Fruit fly (Drosophila melanogaster) Kc167 (cell line): ENCODE results near the gene Usp12-46.

Experiments
- Myc ChIP-seq: fragments of >200 bp; optimal IDR thresholded peaks from 2 replicates; lab custom pipeline; 2017; ENCODE audit warnings: missing external identifiers
- Sin3A ChIP-seq: fragments of >200 bp; optimal IDR thresholded peaks from 2 replicates; lab custom pipeline; 2018; ENCODE audit warnings: missing external identifiers
- h ChIP-seq: fragments of >200 bp; optimal IDR thresholded peaks from 3 replicates; lab custom pipeline; 2018; ENCODE audit warnings: missing external identifiers
- insv ChIP-seq: fragments of >200 bp; optimal IDR thresholded peaks from 3 replicates; lab custom pipeline; 2018; ENCODE audit warnings: missing external identifiers
- psq ChIP-seq: fragments of >200 bp; optimal IDR thresholded peaks from 2 replicates; lab custom pipeline; 2017; ENCODE audit warnings: missing external identifiers
- ttk ChIP-seq: sonication (Bioruptor generic); optimal IDR thresholded peaks from 2 replicates; lab custom pipeline; 2017; ENCODE audit warnings: missing external identifiers

Gene Usp12-46

DNA sequence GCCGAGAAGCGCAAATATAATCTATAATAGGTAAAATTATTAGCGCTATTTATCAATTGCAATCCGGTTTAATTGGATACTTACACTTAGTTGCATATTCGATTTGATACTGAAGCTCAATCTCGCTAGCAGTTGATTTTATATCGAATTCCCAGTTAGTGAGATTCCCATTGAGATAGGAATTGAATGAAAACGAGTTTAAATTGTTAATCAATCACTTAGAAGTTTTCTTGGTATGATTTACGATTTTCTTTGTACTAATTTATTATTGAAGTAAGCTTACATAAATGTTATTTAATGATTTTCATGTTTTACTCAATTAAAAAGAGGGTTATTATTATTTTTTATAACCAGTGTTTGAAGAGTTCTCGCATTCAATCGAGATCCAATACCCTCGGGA is 18.9 kb downstream of the Usp12-46 start, which contains the start of gene CG43092:
Gene CG43092, minus strand, starts transcription at position 101 of the 400 bp plus-strand sequence.
- TF ChIP-seq h (lab: Kevin White, UChicago) (no peak), psq (no peak), Myc (no peak), Sin3A (lab: Kevin White, UChicago) (no peak), insv (lab: Kevin White, UChicago) (no peak), ttk (lab: Kevin White, UChicago) (no peak)

DNA sequence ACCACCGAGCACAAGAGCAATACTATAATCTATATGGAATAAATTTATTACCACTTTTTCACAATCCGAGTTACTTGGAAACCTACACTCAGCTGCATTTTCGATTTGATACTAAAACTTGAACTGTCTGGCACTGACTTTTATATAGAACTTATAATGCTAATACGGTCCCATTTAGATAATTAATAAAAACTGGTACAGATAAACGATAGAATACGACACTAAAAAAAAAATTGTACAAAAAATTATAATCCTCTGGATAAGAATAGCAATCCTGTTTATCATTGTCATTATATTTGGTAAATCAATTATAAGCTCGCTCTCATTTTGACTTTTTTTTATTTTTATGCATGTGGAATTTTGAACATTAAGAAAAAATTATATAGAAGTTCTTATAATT is 19.5 kb downstream of the Usp12-46 start, which contains the start of gene CG43093:
Gene CG43093, minus strand, starts transcription at position 101 of the 400 bp plus-strand sequence.
- TF ChIP-seq h (lab: Kevin White, UChicago) (no peak), Myc (no peak), psq (no peak), ttk (lab: Kevin White, UChicago) (no peak), insv (lab: Kevin White, UChicago) (no peak), Sin3A (lab: Kevin White, UChicago) (no peak)

DNA sequence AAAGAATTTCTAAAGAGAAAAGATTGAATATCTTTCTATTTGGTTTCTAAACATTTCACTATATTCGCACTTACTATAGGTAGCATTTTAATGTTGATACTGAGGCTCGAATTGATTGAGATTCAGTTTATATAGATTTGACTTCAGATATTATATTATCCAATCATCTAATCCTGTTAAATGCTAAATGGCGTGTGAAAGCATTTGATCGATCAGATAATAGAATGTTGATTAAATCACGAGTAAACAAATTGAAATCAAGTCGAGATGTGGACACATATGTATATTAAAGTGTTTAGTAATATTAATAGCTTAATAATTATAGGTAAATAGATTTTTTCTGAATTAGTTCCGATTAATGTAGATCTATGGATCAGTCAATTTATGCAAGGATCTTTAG is 20.2 kb downstream of the Usp12-46 start, which contains the start of gene CG43094:
Gene CG43094, minus strand, starts transcription at position 101 of the 400 bp plus-strand sequence.
- TF ChIP-seq Sin3A (lab: Kevin White, UChicago) (no peak), insv (lab: Kevin White, UChicago) (no peak), Myc (no peak), h (lab: Kevin White, UChicago) (no peak), psq (no peak), ttk (lab: Kevin White, UChicago) (no peak)

DNA sequence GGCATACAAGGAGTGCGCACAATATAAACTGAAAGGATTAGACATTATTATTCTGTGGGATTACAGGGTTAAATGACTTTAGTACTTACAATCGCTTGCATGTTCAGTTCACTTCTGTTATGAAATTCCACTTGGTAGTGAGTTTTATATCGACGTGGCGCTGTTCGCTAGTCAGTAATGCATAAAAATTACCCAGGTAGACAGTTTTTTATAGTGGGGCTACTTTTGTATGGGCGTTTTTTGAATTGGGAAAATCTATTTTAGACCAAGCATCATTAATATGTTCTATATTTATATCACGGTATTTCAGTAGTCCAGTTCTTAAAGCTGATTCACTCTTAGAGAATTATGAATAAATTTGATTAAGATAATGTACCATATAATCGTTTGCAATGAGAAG is 21.0 kb downstream of the Usp12-46 start, which contains the start of gene CG43095:
Gene CG43095, minus strand, starts transcription at position 101 of the 400 bp plus-strand sequence.
- no peak for TF ChIP-seq ttk (lab: Kevin White, UChicago)
- no peak for TF ChIP-seq psq
- no peak for TF ChIP-seq Myc
- TF ChIP-seq insv (lab: Kevin White, UChicago), result no peak
- TF ChIP-seq h (lab: Kevin White, UChicago), result no peak
- TF ChIP-seq Sin3A (lab: Kevin White, UChicago), result no peak

DNA sequence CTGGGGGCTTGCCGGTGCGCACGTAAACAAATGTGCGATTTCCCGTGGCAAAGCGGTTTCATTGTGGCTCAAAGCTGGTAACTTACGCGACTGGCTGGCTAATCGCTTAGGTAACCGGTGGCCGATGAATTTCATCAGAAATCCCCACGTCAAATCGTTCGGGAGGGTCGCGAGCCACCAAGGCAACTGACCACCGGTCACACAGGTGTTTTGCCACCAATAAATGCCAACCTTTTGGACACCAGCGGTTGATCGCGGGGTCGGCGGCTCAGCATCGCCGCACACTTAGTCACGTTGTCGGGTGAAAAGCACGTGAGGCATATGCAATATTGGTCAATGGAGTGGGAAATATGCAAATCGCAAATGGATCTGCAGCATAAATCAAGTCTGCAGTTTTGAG is 25.8 kb downstream of the Usp12-46 start:
- TF ChIP-seq h (lab: Kevin White, UChicago) (no peak), Sin3A (lab: Kevin White, UChicago) (no peak), Myc (no peak), insv (lab: Kevin White, UChicago) (no peak), psq (no peak), ttk (lab: Kevin White, UChicago) (no peak)

DNA sequence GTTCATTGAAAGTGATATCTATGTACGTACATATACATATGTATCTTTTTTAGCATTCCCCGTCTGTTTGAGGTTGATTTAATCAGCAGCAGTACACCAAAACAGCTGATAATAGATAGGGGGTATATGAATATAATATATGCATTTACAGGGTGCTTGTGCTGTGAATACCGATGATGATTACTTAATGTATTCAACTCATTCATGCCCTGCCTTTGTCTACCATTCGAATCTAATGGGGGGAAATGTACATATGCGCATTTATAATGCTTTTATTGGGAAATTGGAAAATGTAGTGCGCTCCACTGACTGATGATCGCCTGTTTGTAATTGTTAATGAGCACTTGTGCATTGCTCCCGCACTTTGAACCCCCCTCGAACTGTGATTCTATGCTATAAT is 29.4 kb downstream of the Usp12-46 start:
- no peak for TF ChIP-seq insv (lab: Kevin White, UChicago)
- no peak for TF ChIP-seq Myc
- no peak for TF ChIP-seq psq
- no peak for TF ChIP-seq ttk (lab: Kevin White, UChicago)
- no peak for TF ChIP-seq Sin3A (lab: Kevin White, UChicago)

DNA sequence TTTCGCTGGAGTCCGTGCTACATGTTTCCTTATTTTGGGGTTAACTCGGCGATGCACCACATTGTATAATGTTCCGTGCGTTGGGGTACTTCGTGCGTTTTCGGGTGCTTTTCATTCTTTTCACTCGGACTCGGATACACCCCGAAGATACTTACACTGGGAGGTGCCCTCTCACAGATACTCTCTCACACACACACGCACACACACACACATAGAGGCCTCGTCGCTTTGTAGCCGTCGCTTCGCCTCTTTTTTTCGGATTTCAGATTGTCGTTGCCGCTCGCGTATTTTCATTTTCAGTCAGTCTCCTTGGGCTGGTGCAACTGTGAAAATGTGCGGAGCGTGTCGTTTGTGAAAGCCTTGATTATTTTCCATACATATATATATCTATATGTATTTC is 30.7 kb downstream of the Usp12-46 start:
- TF ChIP-seq psq (no peak), ttk (lab: Kevin White, UChicago) (no peak), Myc (no peak), h (lab: Kevin White, UChicago) (no peak), Sin3A (lab: Kevin White, UChicago) (no peak), insv (lab: Kevin White, UChicago) (no peak)

DNA sequence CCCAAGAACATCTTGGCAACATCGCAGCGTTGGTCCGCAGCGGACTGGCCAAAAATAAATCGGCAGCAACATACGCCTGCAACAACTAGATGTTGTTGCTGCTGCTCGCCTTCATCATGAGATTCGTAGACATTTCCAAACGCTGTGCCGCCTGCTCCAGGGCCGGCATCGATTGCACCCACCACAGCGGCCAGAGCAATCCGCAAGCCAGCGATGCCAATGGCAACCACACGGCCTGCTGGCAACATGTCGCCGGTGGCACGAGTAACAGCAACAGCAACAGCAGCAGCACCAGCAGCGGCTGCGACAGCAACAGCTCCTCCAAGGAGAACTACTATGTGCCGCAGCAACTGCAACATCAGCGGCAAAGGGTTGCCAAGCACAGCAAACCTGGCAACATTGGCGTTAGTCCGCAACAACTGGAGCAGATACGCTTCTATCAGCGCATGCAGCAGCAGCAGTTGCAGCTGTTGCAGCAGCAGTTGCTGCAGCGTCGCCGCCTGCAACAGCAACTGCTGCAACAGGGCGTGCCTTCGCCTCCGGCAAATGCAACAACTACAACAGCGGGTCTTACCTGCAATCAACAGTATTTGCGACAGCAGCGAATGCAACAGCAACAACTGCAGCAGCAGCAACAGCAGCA is 34.1 kb downstream of the Usp12-46 start:
- no peak for TF ChIP-seq Myc
- no peak for TF ChIP-seq psq
- no peak for TF ChIP-seq h (lab: Kevin White, UChicago)
- TF ChIP-seq ttk (lab: Kevin White, UChicago), result no peak
- TF ChIP-seq insv (lab: Kevin White, UChicago), result no peak
- no peak for TF ChIP-seq Sin3A (lab: Kevin White, UChicago)

DNA sequence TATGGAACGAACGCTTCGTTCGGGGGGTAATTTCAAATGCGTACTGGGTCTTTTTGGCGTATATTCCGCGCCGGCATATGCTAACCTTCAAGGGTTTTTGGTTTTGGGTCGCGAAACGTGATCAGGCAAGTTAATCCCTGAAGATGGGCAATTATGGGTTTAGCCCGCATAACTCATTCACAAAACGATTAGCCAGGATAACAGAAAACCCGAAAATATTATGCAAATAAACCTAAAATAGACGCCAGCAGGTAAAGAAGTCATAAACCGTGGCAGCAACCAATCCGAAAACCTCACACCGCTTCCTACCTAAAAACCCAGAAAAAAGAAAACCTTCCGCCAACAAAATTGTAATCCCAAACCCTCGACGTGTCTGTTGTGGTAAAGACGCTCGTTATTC is 38.4 kb downstream of the Usp12-46 start:
- TF ChIP-seq ttk (lab: Kevin White, UChicago) (no peak), psq (no peak), Myc (no peak), h (lab: Kevin White, UChicago) (no peak), insv (lab: Kevin White, UChicago) (no peak), Sin3A (lab: Kevin White, UChicago) (no peak)

DNA sequence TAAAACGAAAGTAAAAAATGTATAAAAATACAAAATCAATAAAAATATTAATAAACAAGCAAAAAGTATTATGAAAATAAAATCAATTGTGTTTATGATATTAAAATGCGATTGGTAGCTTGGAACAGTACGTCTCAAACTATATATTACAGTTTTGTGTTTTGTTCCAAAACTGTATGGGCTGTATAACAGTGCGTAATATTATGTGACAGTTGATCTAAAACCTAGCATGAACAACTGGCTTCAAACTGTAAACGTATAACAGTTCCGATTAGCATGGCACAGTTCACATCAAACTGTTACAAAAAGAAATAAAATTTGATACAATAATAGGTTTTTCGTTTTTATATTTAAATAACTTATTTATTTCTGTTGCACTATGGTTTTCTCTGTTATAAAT is 43.3 kb downstream of the Usp12-46 start:
- TF ChIP-seq psq (no peak), Sin3A (lab: Kevin White, UChicago) (no peak), ttk (lab: Kevin White, UChicago) (no peak), h (lab: Kevin White, UChicago) (no peak), Myc (no peak), insv (lab: Kevin White, UChicago) (no peak)

DNA sequence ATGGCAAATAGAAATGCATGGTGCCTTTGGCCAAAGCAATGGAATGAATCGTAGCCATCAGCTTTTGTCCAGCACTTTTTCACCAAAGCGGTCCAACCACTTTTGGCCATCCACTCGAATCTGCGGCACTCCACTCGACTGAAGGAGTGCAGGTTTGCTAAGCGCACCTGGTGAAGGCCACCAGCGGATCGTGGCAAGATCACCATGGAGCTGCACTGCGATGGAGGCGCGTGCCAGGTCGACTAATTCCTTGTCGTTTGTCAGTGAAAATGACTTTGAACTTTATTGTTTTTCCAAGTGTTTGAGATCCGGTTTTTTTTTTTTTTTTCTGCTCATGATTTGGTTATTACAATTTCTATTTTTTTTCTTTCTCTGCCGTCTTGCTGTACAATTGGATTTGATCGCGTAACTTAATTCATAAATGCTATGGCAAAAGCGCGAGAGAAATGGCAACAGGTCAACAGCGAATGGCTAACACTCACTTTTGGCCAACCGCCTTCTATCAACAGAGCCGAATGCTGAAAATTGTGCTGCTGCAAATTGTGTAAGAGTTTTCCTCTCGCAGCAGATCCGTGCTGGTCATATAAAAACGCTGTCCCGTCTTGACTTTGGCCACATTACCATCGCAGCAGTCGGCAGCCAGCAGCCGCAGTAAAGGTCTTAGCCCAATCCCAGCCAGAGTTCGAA is 53.1 kb downstream of the Usp12-46 start, which contains the start of gene CG7031:
Gene CG7031, plus strand, starts transcription at position 637 of the 687 bp plus-strand sequence.
- TF ChIP-seq h (lab: Kevin White, UChicago) (no peak), ttk (lab: Kevin White, UChicago) (no peak), psq (no peak), Sin3A (lab: Kevin White, UChicago) (no peak), insv (lab: Kevin White, UChicago) (no peak), Myc (no peak)

DNA sequence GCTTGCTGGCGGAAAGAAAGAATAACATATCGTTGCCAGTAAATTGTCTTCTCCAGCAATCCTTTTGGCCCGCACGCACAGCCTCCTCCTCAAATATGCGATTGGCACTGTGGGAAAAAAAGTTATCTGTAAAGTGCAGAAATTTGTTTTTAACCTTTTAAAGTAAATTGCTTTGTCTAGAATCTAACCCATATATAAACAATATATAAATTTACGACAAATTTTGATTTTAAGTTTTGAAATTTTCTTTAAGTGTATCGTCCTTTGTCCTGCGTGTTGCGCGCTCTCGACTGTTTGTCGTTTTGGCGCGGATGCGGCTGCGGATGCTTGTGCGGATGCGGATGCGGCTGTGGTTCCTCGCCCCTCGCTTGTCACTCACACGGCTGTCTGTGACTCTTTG is 56.4 kb downstream of the Usp12-46 start:
- TF ChIP-seq ttk (lab: Kevin White, UChicago), result no peak
- no peak for TF ChIP-seq Myc
- TF ChIP-seq h (lab: Kevin White, UChicago), result no peak
- TF ChIP-seq Sin3A (lab: Kevin White, UChicago), result no peak
- no peak for TF ChIP-seq psq
- TF ChIP-seq insv (lab: Kevin White, UChicago), result no peak
